Fruit fly (Drosophila melanogaster) whole organism, wandering third instar larva: ENCODE data around the gene wol.

ENCODE experiments used
- CG32264 ChIP-seq: fragments of 200-800 bp; sonication (Bioruptor generic); optimal IDR thresholded peaks from 2 replicates; lab custom pipeline; 2016; ENCODE audit warnings: missing biosample characterization, missing genetic modification characterization
- CrebA ChIP-seq: fragments of 200-800 bp; sonication (Bioruptor generic); optimal IDR thresholded peaks from 2 replicates; lab custom pipeline; 2016; ENCODE audit warnings: missing biosample characterization, mild to moderate bottlenecking, missing genetic modification characterization, borderline replicate concordance
- Myc ChIP-seq: fragments of >200 bp; optimal IDR thresholded peaks from 2 replicates; lab custom pipeline; 2017
- OdsH ChIP-seq: fragments of 200-800 bp; sonication (Bioruptor generic); optimal IDR thresholded peaks from 2 replicates; lab custom pipeline; 2016; ENCODE audit warnings: missing biosample characterization, mild to moderate bottlenecking, missing genetic modification characterization
- Sp1 ChIP-seq: fragments of 200-800 bp; sonication (Bioruptor generic); optimal IDR thresholded peaks from 3 replicates; lab custom pipeline; 2019; ENCODE audit warnings: missing biosample characterization, mild to moderate bottlenecking, missing genetic modification characterization, moderate library complexity
- Vsx2 ChIP-seq: fragments of 200-300, 225-300 bp; sonication (Bioruptor generic); optimal IDR thresholded peaks from 2 replicates; lab custom pipeline; 2018; ENCODE audit warnings: missing biosample characterization, missing genetic modification characterization; ENCODE audit not compliant: partially characterized antibody
- br ChIP-seq: fragments of 200-800 bp; sonication (Bioruptor generic); optimal IDR thresholded peaks from 2 replicates; lab custom pipeline; 2016; ENCODE audit warnings: missing biosample characterization, missing genetic modification characterization
- dl ChIP-seq, 2 experiments: fragments of 175-275, 200-275 bp in 1 of 2; fragments of 200-275 bp in 1 of 2; sonication (Bioruptor generic); optimal IDR thresholded peaks; lab custom pipeline; 2018; ENCODE audit warnings: mild to moderate bottlenecking in 2 of 2, missing biosample characterization in 2 of 2, missing genetic modification characterization in 2 of 2, moderate library complexity in 2 of 2; ENCODE audit not compliant: partially characterized antibody in 2 of 2, insufficient read depth in 1 of 2
- h ChIP-seq: fragments of 200-800 bp; sonication (Bioruptor generic); optimal IDR thresholded peaks from 3 replicates; lab custom pipeline; 2016; ENCODE audit warnings: missing biosample characterization, mild to moderate bottlenecking, missing genetic modification characterization
- lola ChIP-seq: fragments of >200 bp; optimal IDR thresholded peaks from 2 replicates; lab custom pipeline; 2017; ENCODE audit warnings: missing biosample characterization, missing genetic modification characterization
- pan ChIP-seq: fragments of >200 bp; optimal IDR thresholded peaks from 2 replicates; lab custom pipeline; 2017
- sv ChIP-seq: fragments of 200-800 bp; sonication (Bioruptor generic); optimal IDR thresholded peaks from 3 replicates; lab custom pipeline; 2016; ENCODE audit warnings: missing biosample characterization, missing genetic modification characterization

The wol gene

dm6 chr2L:8257401-8258266 is 45.2 kb downstream of the wol start, which contains the start of gene CG8086:
CG8086 (minus strand) TSS chr2L:8257502.
- TF ChIP-seq dl (GFP tag; optimal IDR thresholded peaks at IDR 0.05; lab: Kevin White, UChicago; ENCODE audit: insufficient read depth in 1 of 2, partially characterized antibody in 2 of 2) (no peak), sv (GFP tag; lab: Kevin White, UChicago) (no peak), Vsx2 (GFP tag; lab: Kevin White, UChicago) (no peak), h (GFP tag; lab: Kevin White, UChicago) (no peak), pan (lab: Kevin White, UChicago) (no peak), Sp1 (GFP tag; lab: Kevin White, UChicago) (no peak)

dm6 chr2L:8255406-8255805 is 47.4 kb downstream of the wol start:
- no peak for TF ChIP-seq Myc (lab: Kevin White, UChicago)
- no peak for TF ChIP-seq CrebA
- TF ChIP-seq h (GFP tag; lab: Kevin White, UChicago): no peak
- TF ChIP-seq lola (GFP tag; lab: Kevin White, UChicago): no peak
- TF ChIP-seq OdsH (GFP tag; lab: Kevin White, UChicago): peak; percentile 43
- TF ChIP-seq sv (GFP tag; lab: Kevin White, UChicago): no peak
- no peak for TF ChIP-seq CG32264 (GFP tag; lab: Kevin White, UChicago)
- TF ChIP-seq br (GFP tag; lab: Kevin White, UChicago): peak; percentile 16
- no peak for TF ChIP-seq Sp1 (GFP tag; lab: Kevin White, UChicago)
